Worm (Caenorhabditis elegans): ENCODE data around the gene srw-14.
"Not testable (repeated sequence)": the region's sequence is repeated elsewhere in the genome, so short reads cannot be mapped to it uniquely, and the experiment has no call there.

srw-14 gene

DNA sequence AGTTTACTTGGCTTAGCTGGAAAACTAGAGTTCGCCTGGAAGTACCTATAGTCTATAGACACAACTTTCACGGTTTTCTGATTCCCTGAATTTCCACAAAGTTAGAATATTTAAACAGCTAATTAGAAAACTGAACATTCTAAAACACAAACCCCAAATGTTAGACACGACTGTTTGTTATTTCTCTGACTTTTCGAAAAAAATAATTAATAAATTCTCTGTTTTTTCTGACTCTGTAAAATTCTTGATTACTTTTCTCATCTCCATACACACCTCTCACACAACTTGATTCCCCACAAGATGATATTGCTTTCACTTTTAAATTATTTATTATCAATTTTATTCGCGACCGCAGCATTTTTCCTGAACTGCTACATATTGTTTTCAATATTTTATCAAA, 27.8 kb downstream of the srw-14 start, which contains the start of gene srbc-75:
Gene srbc-75, plus strand, starts transcription at position 301 of the 400 bp plus-strand sequence.
- TF ChIP-seq zim-3 (tag; optimal IDR thresholded peaks at IDR 0.05) = no peak
- no peak for TF ChIP-seq F23B12.7 (tag; optimal IDR thresholded peaks at IDR 0.05; ENCODE audit: insufficient read depth)
- TF ChIP-seq aptf-2 (GFP tag; conservative IDR thresholded peaks at IDR 0.05) = no peak
- no peak for TF ChIP-seq ceh-100 (GFP tag; IDR thresholded peaks at IDR 0.05)
- no peak for TF ChIP-seq lin-54 (GFP tag; optimal IDR thresholded peaks at IDR 0.05)
- TF ChIP-seq madf-3 (GFP tag; IDR thresholded peaks at IDR 0.05) = no peak
- TF ChIP-seq mxl-1 (tag; optimal IDR thresholded peaks at IDR 0.05) = no peak
- TF ChIP-seq dpl-1 (GFP tag; optimal IDR thresholded peaks at IDR 0.05) = no peak
- no peak for TF ChIP-seq ztf-6 (GFP tag; IDR thresholded peaks at IDR 0.05)
- no peak for TF ChIP-seq B0336.3 (GFP tag; IDR thresholded peaks at IDR 0.05)
- TF ChIP-seq Y95B8A.8 (GFP tag; IDR thresholded peaks at IDR 0.05) = no peak
- no peak for TF ChIP-seq rcor-1 (GFP tag; IDR thresholded peaks at IDR 0.05)
- no peak for TF ChIP-seq attf-3 (GFP tag; conservative IDR thresholded peaks at IDR 0.05)
- TF ChIP-seq ztf-25 (GFP tag; IDR thresholded peaks at IDR 0.05) = no peak
- no peak for TF ChIP-seq B0035.1 (tag; optimal IDR thresholded peaks at IDR 0.05)
- TF ChIP-seq ceh-27 (GFP tag; optimal IDR thresholded peaks at IDR 0.05) = no peak

DNA sequence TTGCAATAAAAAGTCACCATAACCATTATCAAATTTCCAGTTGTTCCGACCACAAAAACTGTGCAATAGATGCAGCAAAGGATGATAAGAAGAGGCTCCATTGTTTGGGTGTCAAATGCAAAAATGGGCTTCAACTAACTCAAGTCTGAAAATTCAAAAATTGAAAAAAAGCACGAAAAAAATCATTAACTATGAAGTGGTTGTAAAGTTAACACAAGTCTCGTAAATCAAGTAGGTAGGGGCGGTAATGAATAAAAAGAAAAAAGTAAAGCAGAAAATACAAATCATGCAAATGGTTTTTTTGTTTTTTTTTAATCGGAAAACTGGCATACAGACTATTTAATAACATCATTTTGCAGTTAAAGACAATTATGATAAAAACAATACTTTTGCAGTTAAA, 30.9 kb downstream of the srw-14 start, which contains the start of gene srsx-39:
Gene srsx-39, minus strand, starts transcription at position 101 of the 400 bp plus-strand sequence.
- TF ChIP-seq nfyb-1 (GFP tag; IDR thresholded peaks at IDR 0.05); ceh-40 (GFP tag; IDR thresholded peaks at IDR 0.05); F49E8.2 (tag; optimal IDR thresholded peaks at IDR 0.05; ENCODE audit: insufficient read depth): not testable (repeated sequence)

DNA sequence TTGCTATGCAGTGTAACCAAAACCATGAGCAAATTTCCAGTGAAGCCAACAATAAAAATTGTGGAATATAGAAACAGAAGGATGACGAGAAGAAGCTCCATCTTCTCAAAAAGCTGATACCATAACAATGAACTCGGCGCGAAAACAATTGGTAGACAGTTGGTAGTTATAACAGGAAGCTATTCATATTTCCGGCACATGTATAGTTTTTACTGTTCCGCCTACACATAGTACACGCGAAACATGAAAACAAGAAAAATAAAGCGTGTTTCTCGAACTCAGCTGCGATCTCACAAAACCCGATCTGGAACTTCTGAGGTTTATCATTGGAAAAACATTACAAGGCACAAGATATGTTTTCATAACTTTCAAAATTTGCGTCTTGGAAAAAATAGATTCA, 33.3 kb downstream of the srw-14 start, which contains the start of gene srsx-37:
Gene srsx-37, minus strand, starts transcription at position 101 of the 400 bp plus-strand sequence.
- TF ChIP-seq athp-1 (tag; optimal IDR thresholded peaks at IDR 0.05) = no peak
- TF ChIP-seq snpc-3.4 (tag; optimal IDR thresholded peaks at IDR 0.05) = no peak
- TF ChIP-seq unc-62 (GFP tag; optimal IDR thresholded peaks at IDR 0.05) = no peak
- TF ChIP-seq nhr-179 (tag; optimal IDR thresholded peaks at IDR 0.05) = no peak
- no peak for TF ChIP-seq repo-1 (tag; optimal IDR thresholded peaks at IDR 0.05)
- TF ChIP-seq snpc-1.1 (tag; optimal IDR thresholded peaks at IDR 0.05; ENCODE audit: insufficient read depth) = no peak
- no peak for TF ChIP-seq Y53G8AR.9 (GFP tag; conservative IDR thresholded peaks at IDR 0.05)
- TF ChIP-seq lin-26 (GFP tag; IDR thresholded peaks at IDR 0.05) = no peak
- TF ChIP-seq ztf-18 (tag; optimal IDR thresholded peaks at IDR 0.05) = no peak
- TF ChIP-seq bed-2 (GFP tag; IDR thresholded peaks at IDR 0.05) = no peak
- TF ChIP-seq fkh-3 (tag; optimal IDR thresholded peaks at IDR 0.05) = no peak
- no peak for TF ChIP-seq K11D2.4 (GFP tag; IDR thresholded peaks at IDR 0.05)
- no peak for TF ChIP-seq F57A8.1 (GFP tag; optimal IDR thresholded peaks at IDR 0.05)
- no peak for TF ChIP-seq lin-35 (GFP tag; optimal IDR thresholded peaks at IDR 0.05)
- TF ChIP-seq atf-7 (tag; optimal IDR thresholded peaks at IDR 0.05) = no peak
- no peak for TF ChIP-seq dpl-1 (GFP tag; optimal IDR thresholded peaks at IDR 0.05)
- TF ChIP-seq lsy-27 (tag; optimal IDR thresholded peaks at IDR 0.05; ENCODE audit: borderline replicate concordance, insufficient read depth) = no peak
- TF ChIP-seq F37B4.10 (GFP tag; IDR thresholded peaks at IDR 0.05) = no peak
